Worm (Caenorhabditis elegans) whole organism, young adult: ENCODE measurements around the gene rfip-1.

Source experiments
- F33H1.4 ChIP-seq: fragments of 200-800 bp; sonication (Bioruptor generic); IDR thresholded peaks from 2 replicates; pipeline ENCODE4 v1.3.6; 2022; ENCODE audit warnings: missing genetic modification reagents, missing genetic modification characterization, missing compliant biosample characterization
- efl-1 ChIP-seq: fragments of 150-350 bp; optimal IDR thresholded peaks from 2 replicates; lab custom pipeline; 2014; ENCODE audit warnings: missing biosample characterization, missing genetic modification reagents, missing genetic modification characterization
- hsf-1 ChIP-seq: fragments of 200-800 bp; sonication (Bioruptor generic); IDR thresholded peaks from 2 replicates; pipeline ENCODE4 v1.3.6; 2022; ENCODE audit warnings: missing genetic modification reagents, missing genetic modification characterization, missing compliant biosample characterization
- nfya-2 ChIP-seq: fragments of 200-800 bp; sonication (Bioruptor generic); IDR thresholded peaks from 2 replicates; pipeline ENCODE4 v1.3.6; 2022; ENCODE audit warnings: missing genetic modification reagents, missing genetic modification characterization, missing compliant biosample characterization
- pha-4 ChIP-seq: fragments of 150-350 bp; sonication (generic microtip); optimal IDR thresholded peaks from 2 replicates; lab custom pipeline; 2014; ENCODE audit warnings: missing biosample characterization, missing genetic modification reagents, missing genetic modification characterization
- snpc-4 ChIP-seq, 5 experiments: fragments of 150-350 bp in 1 of 5; sonication (generic microtip) in 4 of 5; optimal IDR thresholded peaks; 2 replicates each; lab custom pipeline; 2014 to 2018; ENCODE audit warnings: missing genetic modification characterization in 5 of 5, missing biosample characterization in 3 of 5, antibody characterized with exemption in 2 of 5, mild to moderate bottlenecking in 2 of 5, missing compliant biosample characterization in 2 of 5, missing genotype in 2 of 5, moderate library complexity in 2 of 5, missing genetic modification reagents in 1 of 5

DNA sequence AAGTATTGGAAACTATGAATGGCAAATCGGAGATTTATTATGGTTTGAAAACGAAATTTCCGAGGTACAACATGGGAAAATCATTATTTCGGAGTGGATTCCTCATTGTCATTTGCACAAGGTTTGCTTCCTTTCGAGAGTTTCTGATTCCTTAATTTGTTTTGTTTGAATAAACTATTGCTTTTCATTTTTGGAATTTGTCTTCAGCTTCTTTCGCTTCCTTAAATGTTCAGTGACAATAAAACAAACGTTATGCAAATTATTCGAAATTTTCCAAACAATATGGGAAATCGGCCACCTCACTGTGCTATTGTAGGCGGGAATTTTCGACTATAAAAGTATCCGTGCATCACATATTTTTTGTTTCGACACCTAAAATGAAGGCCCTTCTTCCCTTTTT is 42.5 kb upstream of the rfip-1 start, which contains the start of gene nep-25:
- no peak for TF ChIP-seq F33H1.4
- no peak for TF ChIP-seq snpc-4 (GFP tag; optimal IDR thresholded peaks at IDR 0.05; lab: Kevin White, UChicago)
- no peak for TF ChIP-seq snpc-4 (tag; optimal IDR thresholded peaks at IDR 0.05; lab: Kevin White, UChicago)
- TF ChIP-seq hsf-1: no peak
- no peak for TF ChIP-seq pha-4 (tag; lab: Kevin White, UChicago)
- no peak for TF ChIP-seq nfya-2 (GFP tag; lab: Robert Waterston, UW)
- TF ChIP-seq efl-1 (GFP tag; lab: Kevin White, UChicago): no peak
